Worm (Caenorhabditis elegans) whole organism, L4 larva: ENCODE results near the gene grwd-1.

Experiments used
- F49E8.2 ChIP-seq: sonication (generic microtip); optimal IDR thresholded peaks from 2 replicates; lab custom pipeline; 2016; ENCODE audit warnings: missing compliant biosample characterization, mild to moderate bottlenecking, missing genetic modification characterization, borderline replicate concordance
- T26A8.4 ChIP-seq: fragments of 200-800 bp; sonication (Bioruptor generic); IDR thresholded peaks from 2 replicates; pipeline ENCODE4 v1.3.6; 2022; ENCODE audit warnings: missing genetic modification characterization, missing compliant biosample characterization
- Y5F2A.4 ChIP-seq: fragments of 200-800 bp; sonication (Bioruptor generic); optimal IDR thresholded peaks from 2 replicates; lab custom pipeline; 2018; ENCODE audit warnings: mild to moderate bottlenecking, missing genetic modification characterization, missing compliant biosample characterization
- Y75B8A.6 ChIP-seq: fragments of 200-800 bp; sonication (Bioruptor generic); IDR thresholded peaks from 2 replicates; pipeline ENCODE4 v1.3.6; 2022; ENCODE audit warnings: missing genetic modification reagents, missing genetic modification characterization, missing compliant biosample characterization
- aly-2 ChIP-seq: sonication (generic microtip); optimal IDR thresholded peaks from 2 replicates; lab custom pipeline; 2018; ENCODE audit warnings: missing biosample characterization, missing genetic modification characterization
- attf-4 ChIP-seq: sonication (generic microtip); optimal IDR thresholded peaks from 3 replicates; lab custom pipeline; 2017; ENCODE audit warnings: missing biosample characterization, missing genetic modification characterization
- ceh-20 ChIP-seq: fragments of 200-800 bp; sonication (Bioruptor generic); IDR thresholded peaks from 2 replicates; pipeline ENCODE4 v1.3.6; 2022; ENCODE audit warnings: missing genetic modification reagents, missing genetic modification characterization, missing compliant biosample characterization
- ceh-32 ChIP-seq: sonication (generic microtip); optimal IDR thresholded peaks from 2 replicates; lab custom pipeline; 2016; ENCODE audit warnings: mild to moderate bottlenecking, missing genetic modification characterization, missing compliant biosample characterization; ENCODE audit not compliant: poor library complexity
- ceh-44 ChIP-seq: fragments of 200-800 bp; sonication (Bioruptor generic); IDR thresholded peaks from 2 replicates; pipeline ENCODE4 v1.3.6; 2022; ENCODE audit warnings: missing genetic modification reagents, missing genetic modification characterization, missing compliant biosample characterization
- ceh-62 ChIP-seq: sonication (generic microtip); optimal IDR thresholded peaks from 2 replicates; lab custom pipeline; 2017; ENCODE audit warnings: missing biosample characterization, missing genetic modification characterization
- cey-2 ChIP-seq: sonication (generic microtip); optimal IDR thresholded peaks from 3 replicates; lab custom pipeline; 2017; ENCODE audit warnings: missing genetic modification characterization, mild to moderate bottlenecking, missing compliant biosample characterization, antibody characterized with exemption, borderline replicate concordance; ENCODE audit not compliant: insufficient read depth
- ctbp-1 ChIP-seq: fragments of 200-800 bp; sonication (Bioruptor generic); IDR thresholded peaks from 2 replicates; pipeline ENCODE4 v1.3.6; 2022; ENCODE audit warnings: missing genetic modification reagents, missing genetic modification characterization, missing compliant biosample characterization
- daf-16 ChIP-seq, 3 experiments: sonication (generic microtip); optimal IDR thresholded peaks; 2 replicates each; lab custom pipeline; 2016 to 2017; ENCODE audit warnings: missing genetic modification characterization in 3 of 3, missing genetic modification reagents in 3 of 3, mild to moderate bottlenecking in 2 of 3, missing compliant biosample characterization in 2 of 3, missing biosample characterization in 1 of 3, moderate library complexity in 1 of 3
- daf-19 ChIP-seq: fragments of 200-800 bp; sonication (Bioruptor generic); conservative IDR thresholded peaks from 2 replicates; pipeline ENCODE4 v1.3.6; 2022; ENCODE audit warnings: missing genetic modification characterization, missing compliant biosample characterization
- dmd-9 ChIP-seq: fragments of 200-800 bp; sonication (Bioruptor generic); IDR thresholded peaks from 2 replicates; pipeline ENCODE4 v1.3.6; 2022; ENCODE audit warnings: missing genetic modification reagents, missing genetic modification characterization, missing compliant biosample characterization
- dpl-1 ChIP-seq: fragments of 150-350 bp; optimal IDR thresholded peaks from 2 replicates; lab custom pipeline; 2014; ENCODE audit warnings: missing biosample characterization, missing genetic modification reagents, missing genetic modification characterization
- egl-27 ChIP-seq: sonication (generic microtip); optimal IDR thresholded peaks from 3 replicates; lab custom pipeline; 2017; ENCODE audit warnings: missing biosample characterization, missing genetic modification reagents, missing genetic modification characterization
- fkh-10 ChIP-seq: fragments of 150-350 bp; optimal IDR thresholded peaks from 2 replicates; lab custom pipeline; 2014; ENCODE audit warnings: missing biosample characterization, missing genetic modification reagents, missing genetic modification characterization
- lim-7 ChIP-seq: fragments of 200-800 bp; sonication (Bioruptor generic); IDR thresholded peaks from 2 replicates; pipeline ENCODE4 v1.3.6; 2022; ENCODE audit warnings: missing genetic modification characterization, missing compliant biosample characterization
- lin-38 ChIP-seq: fragments of 200-800 bp; sonication (Bioruptor generic); IDR thresholded peaks from 2 replicates; pipeline ENCODE4 v1.3.6; 2022; ENCODE audit warnings: missing genetic modification reagents, missing genetic modification characterization, missing compliant biosample characterization
- lin-39 ChIP-seq: fragments of 150-350 bp; optimal IDR thresholded peaks from 2 replicates; lab custom pipeline; 2014; ENCODE audit warnings: missing biosample characterization, missing genetic modification reagents, missing genetic modification characterization
- madf-9 ChIP-seq: fragments of 200-800 bp; sonication (Bioruptor generic); conservative IDR thresholded peaks from 2 replicates; pipeline ENCODE4 v1.3.6; 2022; ENCODE audit warnings: missing genetic modification reagents, missing genetic modification characterization, missing compliant biosample characterization
- mep-1 ChIP-seq: fragments of 150-350 bp; sonication (generic microtip); optimal IDR thresholded peaks from 3 replicates; lab custom pipeline; 2014; ENCODE audit warnings: missing biosample characterization, missing genetic modification characterization
- mes-2 ChIP-seq: sonication (generic microtip); optimal IDR thresholded peaks from 2 replicates; lab custom pipeline; 2016; ENCODE audit warnings: missing genotype, mild to moderate bottlenecking, missing genetic modification characterization, missing compliant biosample characterization; ENCODE audit not compliant: poor library complexity, severe bottlenecking
- mxl-2 ChIP-seq: fragments of 200-800 bp; sonication (Bioruptor generic); conservative IDR thresholded peaks from 2 replicates; pipeline ENCODE4 v1.3.6; 2022; ENCODE audit warnings: missing genetic modification reagents, missing genetic modification characterization, missing compliant biosample characterization
- nhr-111 ChIP-seq: fragments of 200-800 bp; sonication (Bioruptor generic); optimal IDR thresholded peaks from 2 replicates; lab custom pipeline; 2018; ENCODE audit warnings: mild to moderate bottlenecking, missing genetic modification characterization, missing compliant biosample characterization
- nhr-25 ChIP-seq: sonication (generic microtip); optimal IDR thresholded peaks from 2 replicates; lab custom pipeline; 2017; ENCODE audit warnings: missing genetic modification characterization, mild to moderate bottlenecking, missing compliant biosample characterization, antibody characterized with exemption, moderate library complexity, borderline replicate concordance; ENCODE audit not compliant: insufficient read depth
- nhr-48 ChIP-seq: sonication (generic microtip); optimal IDR thresholded peaks from 2 replicates; lab custom pipeline; 2016; ENCODE audit warnings: mild to moderate bottlenecking, missing genetic modification characterization, missing compliant biosample characterization
- nhr-76 ChIP-seq: fragments of 150-350 bp; optimal IDR thresholded peaks from 2 replicates; lab custom pipeline; 2014; ENCODE audit warnings: missing biosample characterization, missing genetic modification characterization
- pqm-1 ChIP-seq: sonication (generic microtip); optimal IDR thresholded peaks from 2 replicates; lab custom pipeline; 2017; ENCODE audit warnings: missing biosample characterization, missing genetic modification characterization
- snpc-1.2 ChIP-seq: fragments of 200-800 bp; sonication (Bioruptor generic); IDR thresholded peaks from 2 replicates; pipeline ENCODE4 v1.3.6; 2022; ENCODE audit warnings: missing genetic modification reagents, missing genetic modification characterization, missing compliant biosample characterization
- spr-1 ChIP-seq: sonication (generic microtip); optimal IDR thresholded peaks from 2 replicates; lab custom pipeline; 2016; ENCODE audit warnings: mild to moderate bottlenecking, missing genetic modification characterization, missing compliant biosample characterization
- unc-39 ChIP-seq: sonication (generic microtip); optimal IDR thresholded peaks from 2 replicates; lab custom pipeline; 2017; ENCODE audit warnings: missing biosample characterization, missing genetic modification characterization
- unc-62 ChIP-seq, 3 experiments: fragments of 150-350 bp in 1 of 3; sonication (generic microtip); optimal IDR thresholded peaks in 2 of 3; peaks in 1 of 3; 1 replicate in 1 of 3; 2 replicates in 2 of 3; lab custom pipeline; 2014 to 2017; ENCODE audit warnings: missing biosample characterization in 3 of 3, missing genetic modification characterization in 3 of 3, missing genetic modification reagents in 3 of 3, missing genotype in 1 of 3
- vab-7 ChIP-seq: fragments of 200-800 bp; sonication (Bioruptor generic); IDR thresholded peaks from 2 replicates; pipeline ENCODE4 v1.3.6; 2022; ENCODE audit warnings: missing genetic modification reagents, missing genetic modification characterization, missing compliant biosample characterization
- zfp-2 ChIP-seq: sonication (generic microtip); optimal IDR thresholded peaks from 2 replicates; lab custom pipeline; 2016; ENCODE audit warnings: mild to moderate bottlenecking, missing genetic modification characterization, missing compliant biosample characterization
- zip-11 ChIP-seq: fragments of 200-800 bp; sonication (Bioruptor generic); IDR thresholded peaks from 2 replicates; pipeline ENCODE4 v1.3.6; 2022; ENCODE audit warnings: missing genetic modification characterization, missing compliant biosample characterization
- ztf-7 ChIP-seq: fragments of 150-350 bp; optimal IDR thresholded peaks from 2 replicates; lab custom pipeline; 2014; ENCODE audit warnings: missing biosample characterization, missing genetic modification characterization

Gene grwd-1

DNA sequence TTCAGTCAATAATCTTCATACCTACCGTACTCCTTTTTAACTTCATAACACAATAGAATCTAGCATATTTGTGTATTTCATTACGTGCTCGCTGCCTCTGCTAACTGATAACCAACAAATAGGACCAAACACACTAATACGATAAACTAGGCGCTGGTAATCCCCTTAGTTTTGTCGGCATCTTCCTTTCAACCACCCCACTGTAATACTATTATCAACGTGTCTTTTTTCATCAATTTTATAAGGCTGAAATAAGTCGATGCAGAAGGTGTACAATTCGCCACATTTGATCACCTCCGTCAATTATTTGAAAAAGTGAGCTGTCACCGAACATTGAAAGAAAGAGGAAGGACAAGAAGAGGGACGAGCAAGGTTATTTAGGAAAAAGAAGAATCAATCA is 5.8 kb upstream of the grwd-1 start:
- TF ChIP-seq unc-39 (tag; lab: Kevin White, UChicago) (no peak), daf-16 (GFP tag; optimal IDR thresholded peaks at IDR 0.05; lab: Kevin White, UChicago) (no peak), daf-16 (tag; optimal IDR thresholded peaks at IDR 0.05; lab: Kevin White, UChicago) (peak; percentile 43), pqm-1 (tag; lab: Kevin White, UChicago) (peak; percentile 35), unc-62 (GFP tag; optimal IDR thresholded peaks at IDR 0.05 in 1 of 2; lab: Kevin White, UChicago) (peak in 1 of 2 experiments; percentile 83), unc-62 (tag; optimal IDR thresholded peaks at IDR 0.05; lab: Kevin White, UChicago) (no peak)

DNA sequence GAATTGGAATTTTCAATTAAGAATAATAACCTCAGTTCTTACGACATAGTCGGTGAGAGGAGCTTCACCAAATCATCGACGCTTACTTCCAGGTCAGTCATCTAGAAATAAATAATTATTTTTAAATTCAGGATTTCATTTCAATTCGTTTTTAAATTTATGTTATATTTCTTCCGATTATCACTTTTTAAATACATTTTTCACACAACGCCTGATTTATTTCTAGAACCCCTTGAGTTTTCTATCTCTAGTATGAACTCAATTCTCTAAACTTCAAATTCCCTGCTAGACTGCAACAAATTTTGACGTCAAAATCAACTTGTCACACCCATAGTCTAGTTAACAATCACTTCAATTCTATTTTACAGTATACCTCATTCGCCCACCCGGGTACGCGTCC is 3.8 kb upstream of the grwd-1 start, which contains the start of gene Y54H5A.2:
Y54H5A.2 (minus strand) TSS at position 101 of the 400 bp plus-strand sequence.
- TF ChIP-seq unc-62 (GFP tag; optimal IDR thresholded peaks at IDR 0.05 in 1 of 2; lab: Kevin White, UChicago) (peak in 1 of 2 experiments; percentile 9), unc-62 (tag; optimal IDR thresholded peaks at IDR 0.05; lab: Kevin White, UChicago) (no peak), ceh-32 (tag; lab: Kevin White, UChicago) (no peak), nhr-111 (GFP tag; lab: Kevin White, UChicago) (no peak), dpl-1 (no peak), attf-4 (no peak)

DNA sequence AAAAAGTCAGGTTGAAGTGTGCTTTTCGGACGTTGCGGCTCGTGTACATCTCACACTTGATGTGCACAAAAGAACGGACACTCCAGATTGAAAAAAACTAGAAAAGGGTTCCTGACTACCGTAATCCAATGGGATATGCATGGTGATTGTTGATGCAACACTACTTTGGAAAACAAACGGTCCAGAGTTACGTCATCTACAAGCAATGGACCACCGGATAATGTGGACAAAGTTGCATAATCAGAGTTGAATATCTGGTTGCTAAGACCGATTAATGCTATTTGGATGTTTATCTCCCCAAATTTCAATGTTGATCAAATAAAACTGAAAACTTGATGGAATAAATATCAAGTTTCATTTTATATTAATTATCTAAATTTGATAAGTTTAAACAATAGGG is 3.3 kb upstream of the grwd-1 start:
- TF ChIP-seq attf-4: no peak
- no peak for TF ChIP-seq ceh-62 (tag; lab: Kevin White, UChicago)
- TF ChIP-seq snpc-1.2: no peak
- TF ChIP-seq T26A8.4 (GFP tag; lab: Robert Waterston, UW): no peak
- TF ChIP-seq ztf-7 (tag; lab: Kevin White, UChicago): no peak
- no peak for TF ChIP-seq cey-2 (tag; lab: Kevin White, UChicago)
- TF ChIP-seq lim-7 (GFP tag; lab: Robert Waterston, UW): no peak
- TF ChIP-seq spr-1 (tag; lab: Kevin White, UChicago): no peak
- no peak for TF ChIP-seq daf-19 (GFP tag; lab: Robert Waterston, UW)

DNA sequence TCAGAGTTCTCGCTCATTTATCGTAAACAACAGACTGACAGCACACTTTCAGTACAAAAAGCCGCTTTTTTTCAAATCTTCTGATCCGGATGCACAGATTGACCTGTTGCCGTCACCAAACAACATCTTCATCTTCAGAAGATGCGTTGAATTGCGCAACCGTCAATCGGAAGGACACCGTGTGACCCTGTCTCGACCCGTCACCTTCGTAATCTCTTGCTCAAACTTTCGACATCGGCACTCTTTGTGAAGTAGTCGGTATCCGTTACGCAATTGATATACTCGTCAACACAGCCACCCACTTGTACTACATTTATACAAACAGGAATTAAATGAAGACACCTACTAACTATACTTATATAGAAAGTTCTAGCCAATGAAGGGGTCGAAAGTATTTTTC is 2.3 kb upstream of the grwd-1 start:
- no peak for TF ChIP-seq vab-7 (GFP tag; lab: Robert Waterston, UW)
- no peak for TF ChIP-seq F49E8.2 (tag; lab: Kevin White, UChicago)
- no peak for TF ChIP-seq egl-27
- no peak for TF ChIP-seq lim-7 (GFP tag; lab: Robert Waterston, UW)
- TF ChIP-seq Y5F2A.4: no peak
- TF ChIP-seq dmd-9 (GFP tag; lab: Robert Waterston, UW): no peak

DNA sequence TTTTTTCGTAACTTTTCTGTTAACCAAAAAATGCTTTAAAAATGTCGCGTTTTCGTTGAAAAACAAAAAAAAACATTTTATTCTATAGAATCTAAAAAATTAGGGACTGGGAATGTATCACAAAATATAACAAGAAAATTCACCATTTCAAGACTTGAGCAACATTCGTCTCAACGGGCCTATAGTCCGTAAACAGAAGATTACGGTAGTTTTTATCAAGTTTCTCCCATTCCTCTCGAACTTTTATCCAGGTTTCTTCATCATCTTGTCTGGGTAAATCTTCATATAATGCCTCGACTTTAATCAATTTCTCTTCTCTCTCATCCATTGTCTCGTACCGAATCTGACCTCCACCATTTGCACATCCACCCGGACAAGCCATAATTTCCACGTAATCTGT is 2.1 kb downstream of the grwd-1 start:
- TF ChIP-seq T26A8.4 (GFP tag; lab: Robert Waterston, UW): no peak
- TF ChIP-seq ctbp-1 (GFP tag; lab: Robert Waterston, UW): 0 out of 2 replicates have a peak, but pooled peaks have one; percentile 11
- peak; percentile 7 for TF ChIP-seq mes-2 (tag; lab: Kevin White, UChicago)
- TF ChIP-seq egl-27: no peak
- 0 out of 2 replicates have a peak, but pooled peaks have one; percentile 12 for TF ChIP-seq lin-38 (GFP tag; lab: Robert Waterston, UW)
- no peak for TF ChIP-seq ceh-44 (GFP tag; lab: Robert Waterston, UW)

DNA sequence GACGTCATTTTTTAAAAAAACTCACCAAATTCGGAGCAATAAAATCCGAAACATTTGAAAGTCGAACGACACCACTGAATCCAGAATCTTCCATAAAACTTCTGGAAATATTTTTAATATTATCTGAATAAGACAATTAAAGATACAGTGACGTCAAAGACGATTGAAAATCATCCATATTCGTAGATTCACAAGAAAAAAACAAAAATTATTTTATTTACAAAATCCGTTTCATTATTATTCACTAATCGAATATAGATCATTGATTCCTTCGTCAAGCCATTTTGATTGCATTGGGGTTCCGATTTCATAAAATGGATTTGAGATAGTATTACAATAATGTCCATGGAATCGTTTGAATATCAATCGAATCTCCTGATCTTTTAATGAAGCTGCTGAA is 5.4 kb downstream of the grwd-1 start, which contains the start of gene oxy-4:
oxy-4 (minus strand) TSS at position 101 of the 400 bp plus-strand sequence.
- TF ChIP-seq Y75B8A.6 (GFP tag; lab: Robert Waterston, UW) (no peak), dpl-1 (no peak), zfp-2 (tag; lab: Kevin White, UChicago) (no peak), zip-11 (GFP tag; lab: Robert Waterston, UW) (no peak), madf-9 (GFP tag; lab: Robert Waterston, UW) (no peak), nhr-48 (tag; lab: Kevin White, UChicago) (no peak), aly-2 (no peak), nhr-25 (no peak), ceh-20 (GFP tag; lab: Robert Waterston, UW) (no peak), mep-1 (no peak), fkh-10 (GFP tag; lab: Kevin White, UChicago) (no peak), mxl-2 (GFP tag; lab: Robert Waterston, UW) (no peak), lin-39 (tag; lab: Kevin White, UChicago) (no peak), unc-39 (tag; lab: Kevin White, UChicago) (no peak), nhr-76 (tag; lab: Kevin White, UChicago) (no peak)
